Worm (Caenorhabditis elegans) whole organism, late embryonic: ENCODE measurements around the gene Y57G7A.6.

Experiments
- C38D4.7 ChIP-seq: fragments of 200-800 bp; sonication (Bioruptor generic); optimal IDR thresholded peaks from 2 replicates; lab custom pipeline; 2018; ENCODE audit warnings: mild to moderate bottlenecking, missing genetic modification characterization, moderate library complexity, missing compliant biosample characterization
- F13H6.1 ChIP-seq: sonication (generic microtip); optimal IDR thresholded peaks from 2 replicates; lab custom pipeline; 2016; ENCODE audit warnings: missing genetic modification characterization, missing compliant biosample characterization
- K09A11.1 ChIP-seq: sonication (generic microtip); optimal IDR thresholded peaks from 2 replicates; lab custom pipeline; 2017; ENCODE audit warnings: antibody characterized with exemption, mild to moderate bottlenecking, missing genetic modification characterization, missing compliant biosample characterization; ENCODE audit not compliant: insufficient read depth
- Y22D7AL.16 ChIP-seq: sonication (generic microtip); optimal IDR thresholded peaks from 2 replicates; lab custom pipeline; 2016; ENCODE audit warnings: missing genetic modification characterization, missing compliant biosample characterization
- ama-1 ChIP-seq: fragments of 150-350 bp; optimal IDR thresholded peaks from 2 replicates; lab custom pipeline; 2014
- ceh-14 ChIP-seq: sonication (generic microtip); optimal IDR thresholded peaks from 2 replicates; lab custom pipeline; 2016; ENCODE audit warnings: missing genotype, missing genetic modification characterization, missing compliant biosample characterization
- ceh-18 ChIP-seq: sonication (generic microtip); optimal IDR thresholded peaks from 2 replicates; lab custom pipeline; 2016; ENCODE audit warnings: missing genetic modification characterization, missing compliant biosample characterization
- ceh-30 ChIP-seq: fragments of 150-350 bp; optimal IDR thresholded peaks from 2 replicates; lab custom pipeline; 2014; ENCODE audit warnings: missing biosample characterization, missing genetic modification characterization
- ceh-31 ChIP-seq: sonication (generic microtip); optimal IDR thresholded peaks from 2 replicates; lab custom pipeline; 2016; ENCODE audit warnings: missing genetic modification characterization, missing compliant biosample characterization
- ceh-34 ChIP-seq: sonication (generic microtip); optimal IDR thresholded peaks from 2 replicates; lab custom pipeline; 2016; ENCODE audit warnings: mild to moderate bottlenecking, missing genetic modification characterization, missing compliant biosample characterization
- ceh-6 ChIP-seq: fragments of 200-800 bp; sonication (Bioruptor generic); optimal IDR thresholded peaks from 2 replicates; lab custom pipeline; 2018; ENCODE audit warnings: mild to moderate bottlenecking, missing genetic modification characterization, missing compliant biosample characterization
- ceh-9 ChIP-seq: sonication (generic microtip); optimal IDR thresholded peaks from 2 replicates; lab custom pipeline; 2016; ENCODE audit warnings: mild to moderate bottlenecking, missing genetic modification characterization, inconsistent platforms, missing compliant biosample characterization
- dmd-4 ChIP-seq: sonication (generic microtip); optimal IDR thresholded peaks from 2 replicates; lab custom pipeline; 2016; ENCODE audit warnings: borderline replicate concordance, missing genetic modification characterization, missing compliant biosample characterization
- dve-1 ChIP-seq: sonication (generic microtip); optimal IDR thresholded peaks from 2 replicates; lab custom pipeline; 2017; ENCODE audit warnings: antibody characterized with exemption, mild to moderate bottlenecking, missing genetic modification characterization, missing compliant biosample characterization
- elt-2 ChIP-seq: sonication (generic microtip); optimal IDR thresholded peaks from 2 replicates; lab custom pipeline; 2016; ENCODE audit warnings: missing genetic modification reagents, missing genetic modification characterization, missing compliant biosample characterization
- elt-4 ChIP-seq: sonication (generic microtip); optimal IDR thresholded peaks from 2 replicates; lab custom pipeline; 2016; ENCODE audit warnings: missing genetic modification characterization, missing compliant biosample characterization
- ets-4 ChIP-seq: sonication (generic microtip); optimal IDR thresholded peaks from 2 replicates; lab custom pipeline; 2016; ENCODE audit warnings: missing genetic modification characterization, missing compliant biosample characterization
- fkh-6 ChIP-seq: sonication (generic microtip); optimal IDR thresholded peaks from 2 replicates; lab custom pipeline; 2016; ENCODE audit warnings: missing genetic modification characterization, missing compliant biosample characterization
- gmeb-2 ChIP-seq: sonication (generic microtip); optimal IDR thresholded peaks from 2 replicates; lab custom pipeline; 2016; ENCODE audit warnings: missing genetic modification characterization, inconsistent platforms, missing compliant biosample characterization
- hlh-15 ChIP-seq: sonication (generic microtip); optimal IDR thresholded peaks from 2 replicates; lab custom pipeline; 2016; ENCODE audit warnings: missing genetic modification characterization, missing compliant biosample characterization
- hlh-6 ChIP-seq: sonication (generic microtip); optimal IDR thresholded peaks from 2 replicates; lab custom pipeline; 2016; ENCODE audit warnings: missing genotype, missing genetic modification characterization, missing compliant biosample characterization
- lim-6 ChIP-seq: sonication (generic microtip); optimal IDR thresholded peaks from 2 replicates; lab custom pipeline; 2016; ENCODE audit warnings: missing genetic modification characterization, missing compliant biosample characterization
- mec-3 ChIP-seq: sonication (generic microtip); optimal IDR thresholded peaks from 2 replicates; lab custom pipeline; 2016; ENCODE audit warnings: borderline replicate concordance, missing genetic modification characterization, missing compliant biosample characterization
- nfya-1 ChIP-seq: sonication (generic microtip); optimal IDR thresholded peaks from 2 replicates; lab custom pipeline; 2017; ENCODE audit warnings: missing genetic modification characterization, mild to moderate bottlenecking, missing compliant biosample characterization, antibody characterized with exemption, moderate library complexity
- nhr-11 ChIP-seq: fragments of 150-350 bp; optimal IDR thresholded peaks from 2 replicates; lab custom pipeline; 2014; ENCODE audit warnings: missing biosample characterization, missing genetic modification characterization
- odd-2 ChIP-seq: sonication (generic microtip); optimal IDR thresholded peaks from 2 replicates; lab custom pipeline; 2017; ENCODE audit warnings: antibody characterized with exemption, mild to moderate bottlenecking, missing genetic modification characterization, missing compliant biosample characterization
- pag-3 ChIP-seq: sonication (generic microtip); optimal IDR thresholded peaks from 2 replicates; lab custom pipeline; 2016; ENCODE audit warnings: missing compliant biosample characterization, missing genetic modification characterization, borderline replicate concordance
- pat-9 ChIP-seq: fragments of 200-800 bp; sonication (Bioruptor generic); optimal IDR thresholded peaks from 2 replicates; lab custom pipeline; 2018; ENCODE audit warnings: mild to moderate bottlenecking, missing genetic modification characterization, moderate library complexity, missing compliant biosample characterization
- pha-2 ChIP-seq: sonication (generic microtip); optimal IDR thresholded peaks from 2 replicates; lab custom pipeline; 2017; ENCODE audit warnings: mild to moderate bottlenecking, missing genetic modification characterization, missing compliant biosample characterization
- ref-2 ChIP-seq: sonication (generic microtip); optimal IDR thresholded peaks from 2 replicates; lab custom pipeline; 2016; ENCODE audit warnings: missing genetic modification characterization, missing compliant biosample characterization
- rnt-1 ChIP-seq: sonication (generic microtip); optimal IDR thresholded peaks from 2 replicates; lab custom pipeline; 2016; ENCODE audit warnings: missing genetic modification characterization, missing compliant biosample characterization
- sdc-2 ChIP-seq: sonication (generic microtip); optimal IDR thresholded peaks from 2 replicates; lab custom pipeline; 2016; ENCODE audit warnings: missing genotype, missing genetic modification characterization, missing compliant biosample characterization
- sox-4 ChIP-seq: sonication (generic microtip); optimal IDR thresholded peaks from 2 replicates; lab custom pipeline; 2017; ENCODE audit warnings: mild to moderate bottlenecking, missing genetic modification characterization, inconsistent platforms, missing compliant biosample characterization
- tbx-2 ChIP-seq: sonication (generic microtip); optimal IDR thresholded peaks from 2 replicates; lab custom pipeline; 2016; ENCODE audit warnings: missing genetic modification characterization, missing compliant biosample characterization
- tbx-7 ChIP-seq: sonication (generic microtip); optimal IDR thresholded peaks from 2 replicates; lab custom pipeline; 2016; ENCODE audit warnings: missing genotype, missing genetic modification characterization, missing compliant biosample characterization
- unc-86 ChIP-seq: sonication (generic microtip); optimal IDR thresholded peaks from 2 replicates; lab custom pipeline; 2016; ENCODE audit warnings: missing genetic modification characterization, missing compliant biosample characterization
- zip-5 ChIP-seq: sonication (generic microtip); optimal IDR thresholded peaks from 2 replicates; lab custom pipeline; 2016; ENCODE audit warnings: missing genetic modification characterization, missing compliant biosample characterization
- ztf-16 ChIP-seq: sonication (generic microtip); optimal IDR thresholded peaks from 2 replicates; lab custom pipeline; 2017; ENCODE audit warnings: missing genetic modification characterization, missing compliant biosample characterization

Y57G7A.6 gene

DNA sequence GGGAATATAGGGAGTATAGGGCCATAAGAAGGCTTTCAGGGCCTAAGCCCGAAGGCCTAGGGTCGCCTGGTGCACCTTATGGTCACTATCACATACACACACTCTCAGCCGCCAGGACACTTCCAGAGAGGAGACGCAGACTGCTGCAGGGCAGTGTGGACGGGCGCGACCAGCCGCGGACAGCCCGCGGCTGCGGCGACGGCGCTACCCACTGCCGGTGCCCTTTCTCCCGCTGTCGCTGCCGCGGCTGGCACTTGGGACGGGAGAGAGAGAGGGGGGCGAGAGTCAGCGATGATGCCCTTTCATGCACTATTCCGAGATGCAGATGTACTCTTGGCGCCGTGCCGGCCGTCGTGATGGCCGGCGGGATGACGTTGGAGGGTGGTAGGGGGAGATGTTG, 47.6 kb downstream of the Y57G7A.6 start:
- TF ChIP-seq nhr-11 (tag; lab: Kevin White, UChicago) (no peak), zip-5 (tag; lab: Kevin White, UChicago) (no peak), pat-9 (tag; lab: Kevin White, UChicago) (no peak), unc-86 (tag; lab: Kevin White, UChicago) (no peak), K09A11.1 (no peak), ceh-31 (peak; percentile 9), rnt-1 (tag; lab: Kevin White, UChicago) (peak; percentile 64), gmeb-2 (no peak), elt-4 (tag; lab: Kevin White, UChicago) (peak; percentile 66), ceh-14 (tag; lab: Kevin White, UChicago) (peak; percentile 45), fkh-6 (tag; lab: Kevin White, UChicago) (peak; percentile 5), sox-4 (tag; lab: Kevin White, UChicago) (peak; percentile 50), tbx-7 (tag; lab: Kevin White, UChicago) (no peak), elt-2 (tag; lab: Kevin White, UChicago) (no peak), F13H6.1 (peak; percentile 61), ref-2 (tag; lab: Kevin White, UChicago) (peak; percentile 36), sdc-2 (tag; lab: Kevin White, UChicago) (peak; percentile 52), hlh-6 (peak; percentile 67), pha-2 (tag; lab: Kevin White, UChicago) (peak; percentile 4), pag-3 (no peak), ceh-30 (no peak), ceh-9 (tag; lab: Kevin White, UChicago) (no peak), dmd-4 (tag; lab: Kevin White, UChicago) (no peak), ceh-34 (tag; lab: Kevin White, UChicago) (peak; percentile 47), mec-3 (tag; lab: Kevin White, UChicago) (peak; percentile 19), tbx-2 (tag; lab: Kevin White, UChicago) (peak; percentile 28), ets-4 (tag; lab: Kevin White, UChicago) (peak; percentile 30)

DNA sequence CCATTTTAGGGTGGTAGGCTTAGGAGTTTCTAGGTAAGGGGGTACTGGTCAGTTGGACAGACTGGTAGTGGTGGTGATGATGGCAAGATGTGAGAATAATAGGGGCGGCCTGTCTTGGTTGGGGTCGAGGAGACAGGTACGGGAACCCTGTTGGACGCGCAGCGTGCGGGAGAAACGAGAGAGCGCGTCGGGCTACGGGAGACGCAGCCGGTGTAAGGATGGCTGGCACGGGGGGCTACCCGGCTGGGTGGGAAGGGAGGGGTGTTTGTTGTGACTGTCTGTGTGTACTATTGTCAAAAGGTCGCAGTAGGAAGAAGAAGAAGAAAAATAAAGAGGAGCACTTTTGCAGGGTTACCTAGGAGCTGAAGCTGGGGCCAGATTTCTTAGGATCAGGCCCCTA, 48.9 kb downstream of the Y57G7A.6 start:
- no peak for TF ChIP-seq hlh-15 (tag; lab: Kevin White, UChicago)
- TF ChIP-seq dve-1 (tag; lab: Kevin White, UChicago), result no peak
- no peak for TF ChIP-seq rnt-1 (tag; lab: Kevin White, UChicago)
- no peak for TF ChIP-seq Y22D7AL.16 (tag; lab: Kevin White, UChicago)
- peak; percentile 36 for TF ChIP-seq nfya-1
- TF ChIP-seq, all 69 proteins: peak for 1

DNA sequence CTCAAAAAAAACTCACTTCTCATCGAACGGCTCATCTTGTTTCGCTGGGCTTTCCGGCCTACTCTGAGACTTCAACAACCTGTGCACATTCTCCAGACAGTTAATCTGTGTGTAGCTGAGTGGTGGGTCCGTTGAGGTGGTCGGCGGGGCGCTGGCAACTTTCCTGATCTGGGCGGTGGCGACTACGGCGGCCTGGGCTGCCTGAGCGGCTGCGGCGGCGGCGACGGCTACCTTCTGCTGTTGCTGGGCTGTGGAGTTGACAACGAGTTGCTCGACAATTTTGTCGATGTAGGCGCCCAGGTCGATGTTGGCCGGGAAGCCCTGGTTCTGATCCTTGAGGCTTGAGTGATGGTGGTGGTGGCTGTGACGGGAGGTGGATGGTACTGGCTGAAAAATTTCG, 49.4 kb downstream of the Y57G7A.6 start:
- no peak for TF ChIP-seq C38D4.7
- no peak for TF ChIP-seq tbx-2 (tag; lab: Kevin White, UChicago)
- TF ChIP-seq elt-4 (tag; lab: Kevin White, UChicago), result no peak
- no peak for TF ChIP-seq ztf-16 (tag; lab: Kevin White, UChicago)
- TF ChIP-seq lim-6 (tag; lab: Kevin White, UChicago), result no peak
- no peak for TF ChIP-seq odd-2 (tag; lab: Kevin White, UChicago)
- TF ChIP-seq, all 69 proteins: peak for 0

DNA sequence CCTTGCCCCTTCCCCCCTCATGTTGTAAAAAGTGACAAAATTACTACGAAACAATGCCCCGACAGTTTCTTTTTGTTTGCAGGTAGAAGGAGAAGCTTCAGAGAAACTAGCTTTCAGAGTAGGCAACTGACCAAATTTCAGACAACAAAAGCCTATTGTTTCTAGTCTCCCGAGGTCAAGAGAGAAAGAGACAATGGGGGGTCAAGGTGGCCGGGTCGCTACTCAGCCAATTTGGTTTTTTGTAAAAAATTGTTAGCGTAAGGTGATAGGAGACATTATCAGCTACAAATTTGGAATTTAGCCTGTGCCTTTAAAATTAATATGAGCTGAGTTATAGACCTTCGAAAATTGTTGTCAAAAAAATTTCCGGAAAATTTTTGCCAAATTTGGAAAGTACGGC, 50.4 kb downstream of the Y57G7A.6 start:
- TF ChIP-seq pha-2 (tag; lab: Kevin White, UChicago) (no peak), pag-3 (no peak), ama-1 (lab: Kevin White, UChicago) (peak; percentile 22), ceh-18 (tag; lab: Kevin White, UChicago) (no peak), dmd-4 (tag; lab: Kevin White, UChicago) (no peak), Y22D7AL.16 (tag; lab: Kevin White, UChicago) (no peak), ceh-6 (GFP tag; lab: Kevin White, UChicago) (no peak), pat-9 (tag; lab: Kevin White, UChicago) (no peak), tbx-2 (tag; lab: Kevin White, UChicago) (no peak)
- TF ChIP-seq, all 69 proteins: peak for 1
